Worm (Caenorhabditis elegans) whole organism, young adult: ENCODE results near the gene F20E11.17.

Source experiments
- D2030.7 ChIP-seq: fragments of 200-800 bp; sonication (Bioruptor generic); IDR thresholded peaks from 2 replicates; pipeline ENCODE4 v1.3.6; 2022; ENCODE audit warnings: missing genetic modification reagents, missing genetic modification characterization, missing compliant biosample characterization
- Y53G8AR.9 ChIP-seq: fragments of 200-800 bp; sonication (Bioruptor generic); conservative IDR thresholded peaks from 2 replicates; pipeline ENCODE4 v1.3.6; 2022; ENCODE audit warnings: missing genetic modification reagents, missing genetic modification characterization, missing compliant biosample characterization
- ceh-100 ChIP-seq: fragments of 200-800 bp; sonication (Bioruptor generic); IDR thresholded peaks from 2 replicates; pipeline ENCODE4 v1.3.6; 2022; ENCODE audit warnings: missing genetic modification reagents, missing genetic modification characterization, missing compliant biosample characterization
- hmg-1.2 ChIP-seq: fragments of 200-800 bp; sonication (Bioruptor generic); IDR thresholded peaks from 2 replicates; pipeline ENCODE4 v1.3.6; 2022; ENCODE audit warnings: missing genetic modification reagents, missing genetic modification characterization, missing compliant biosample characterization
- lin-26 ChIP-seq: fragments of 200-800 bp; sonication (Bioruptor generic); IDR thresholded peaks from 2 replicates; pipeline ENCODE4 v1.3.6; 2022; ENCODE audit warnings: missing genetic modification reagents, missing genetic modification characterization, missing compliant biosample characterization

DNA sequence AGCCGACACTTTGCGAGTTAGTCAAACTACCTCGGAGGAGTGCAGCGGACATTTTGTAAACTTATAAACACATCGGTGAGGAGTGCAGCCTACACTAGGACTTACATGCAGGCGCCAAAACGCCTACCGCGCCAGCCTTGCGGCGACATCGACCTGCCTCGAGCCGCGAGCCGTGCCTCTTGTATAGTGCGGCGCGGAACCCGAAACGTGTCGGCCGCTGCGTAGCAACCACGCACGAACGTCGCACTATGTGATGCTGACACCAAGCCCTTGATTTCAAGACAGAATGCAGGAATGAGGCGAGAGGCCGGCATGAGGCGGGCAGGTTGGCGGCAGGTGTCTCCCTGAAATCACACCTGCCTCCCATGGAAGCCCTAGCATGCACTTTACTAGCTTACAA, 39.8 kb downstream of the F20E11.17 start:
- TF ChIP-seq D2030.7 (GFP tag; lab: Robert Waterston, UW): no peak
- no peak for TF ChIP-seq Y53G8AR.9
- no peak for TF ChIP-seq lin-26 (GFP tag; lab: Robert Waterston, UW)
- TF ChIP-seq ceh-100: no peak
- no peak for TF ChIP-seq hmg-1.2 (GFP tag; lab: Robert Waterston, UW)
